Fruit fly (Drosophila melanogaster) whole organism, embryonic: ENCODE data around the gene CG18649.

Experiments used
- Atf6 ChIP-seq: fragments of 200-800 bp; sonication (Bioruptor generic); IDR thresholded peaks from 2 replicates; pipeline ENCODE4 v1.3.6; 2022; ENCODE audit warnings: missing biosample characterization, missing genetic modification characterization
- B-H2 ChIP-seq: fragments of 200-800 bp; sonication (Bioruptor generic); optimal IDR thresholded peaks from 2 replicates; lab custom pipeline; 2018; ENCODE audit warnings: missing biosample characterization, mild to moderate bottlenecking, missing genetic modification characterization
- Bteb2 ChIP-seq: fragments of 200-800 bp; sonication (Bioruptor generic); optimal IDR thresholded peaks from 2 replicates; lab custom pipeline; 2016; ENCODE audit warnings: missing biosample characterization, missing genetic modification characterization
- CG11560 ChIP-seq: fragments of 200-800 bp; sonication (Bioruptor generic); IDR thresholded peaks from 3 replicates; pipeline ENCODE4 v1.3.6; 2022; ENCODE audit warnings: missing biosample characterization, missing genetic modification characterization
- CG13424 ChIP-seq: fragments of 200-800 bp; sonication (Bioruptor generic); optimal IDR thresholded peaks from 2 replicates; lab custom pipeline; 2019; ENCODE audit warnings: missing biosample characterization, mild to moderate bottlenecking, missing genetic modification characterization, moderate library complexity
- CG14667 ChIP-seq: fragments of 200-800 bp; sonication (Bioruptor generic); IDR thresholded peaks from 2 replicates; pipeline ENCODE4 v1.3.6; 2022; ENCODE audit warnings: missing biosample characterization, missing genetic modification characterization
- CG18011 ChIP-seq: fragments of 200-800 bp; sonication (Bioruptor generic); optimal IDR thresholded peaks from 2 replicates; lab custom pipeline; 2017; ENCODE audit warnings: missing biosample characterization, missing genetic modification characterization, mild to moderate bottlenecking, moderate library complexity, missing genotype
- CG18262 ChIP-seq: fragments of 200-800 bp; optimal IDR thresholded peaks from 3 replicates; lab custom pipeline; 2019; ENCODE audit warnings: missing biosample characterization, mild to moderate bottlenecking, missing genetic modification characterization, moderate library complexity
- CG18599 ChIP-seq: fragments of 200-800 bp; sonication (Bioruptor generic); optimal IDR thresholded peaks from 3 replicates; lab custom pipeline; 2017; ENCODE audit warnings: missing biosample characterization, missing genetic modification characterization, mild to moderate bottlenecking, moderate library complexity, missing genetic modification reagents
- CG30403 ChIP-seq: fragments of 200-800 bp; sonication (Bioruptor generic); optimal IDR thresholded peaks from 3 replicates; lab custom pipeline; 2016; ENCODE audit warnings: missing biosample characterization, missing genetic modification characterization
- CG3065 ChIP-seq: fragments of 200-800 bp; sonication (Bioruptor generic); optimal IDR thresholded peaks from 2 replicates; lab custom pipeline; 2016; ENCODE audit warnings: missing biosample characterization, missing genetic modification characterization
- CG31224 ChIP-seq: fragments of 200-800 bp; sonication (Bioruptor generic); IDR thresholded peaks from 2 replicates; pipeline ENCODE4 v1.3.6; 2022; ENCODE audit warnings: missing biosample characterization, missing genetic modification characterization
- CG42726 ChIP-seq: fragments of 200-800 bp; sonication (Bioruptor generic); IDR thresholded peaks from 2 replicates; pipeline ENCODE4 v1.3.6; 2022; ENCODE audit warnings: missing biosample characterization, missing genetic modification characterization; ENCODE audit not compliant: partially characterized antibody
- CG4854 ChIP-seq: fragments of 200-800 bp; sonication (Bioruptor generic); optimal IDR thresholded peaks from 2 replicates; lab custom pipeline; 2016; ENCODE audit warnings: missing biosample characterization, missing genetic modification characterization, inconsistent platforms
- CG7271 ChIP-seq: fragments of 200-800 bp; sonication (Bioruptor generic); optimal IDR thresholded peaks from 2 replicates; lab custom pipeline; 2018; ENCODE audit warnings: missing biosample characterization, mild to moderate bottlenecking, missing genetic modification characterization, moderate library complexity
- CG7839 ChIP-seq: fragments of 200-800 bp; sonication (Bioruptor generic); optimal IDR thresholded peaks from 3 replicates; lab custom pipeline; 2018; ENCODE audit warnings: missing biosample characterization, mild to moderate bottlenecking, missing genetic modification characterization, moderate library complexity
- CG9727 ChIP-seq: fragments of 200-800 bp; sonication (Bioruptor generic); optimal IDR thresholded peaks from 3 replicates; lab custom pipeline; 2017; ENCODE audit warnings: missing biosample characterization, mild to moderate bottlenecking, missing genetic modification characterization
- CG9797 ChIP-seq: fragments of 200-800 bp; sonication (Bioruptor generic); optimal IDR thresholded peaks from 3 replicates; lab custom pipeline; 2018; ENCODE audit warnings: missing biosample characterization, mild to moderate bottlenecking, missing genetic modification characterization
- CHES-1-like ChIP-seq: fragments of 200-800 bp; sonication (Bioruptor generic); optimal IDR thresholded peaks from 2 replicates; lab custom pipeline; 2016; ENCODE audit warnings: missing biosample characterization, missing genetic modification characterization
- CoRest ChIP-seq: fragments of 200-800 bp; sonication (Bioruptor generic); optimal IDR thresholded peaks from 3 replicates; lab custom pipeline; 2018; ENCODE audit warnings: missing biosample characterization, mild to moderate bottlenecking, missing genetic modification characterization, moderate library complexity
- D19A ChIP-seq: fragments of 200-800 bp; optimal IDR thresholded peaks from 3 replicates; lab custom pipeline; 2019; ENCODE audit warnings: missing biosample characterization, mild to moderate bottlenecking, missing genetic modification characterization, moderate library complexity
- Dek ChIP-seq: fragments of 200-800 bp; sonication (Bioruptor generic); optimal IDR thresholded peaks from 3 replicates; lab custom pipeline; 2019; ENCODE audit warnings: missing biosample characterization, mild to moderate bottlenecking, missing genetic modification characterization, moderate library complexity
- Ets65A ChIP-seq: fragments of 200-800 bp; sonication (Bioruptor generic); peaks from one replicate; lab custom pipeline; 2016; ENCODE audit warnings: missing biosample characterization, missing genetic modification characterization
- Fer1 ChIP-seq: fragments of 200-800 bp; sonication (Bioruptor generic); optimal IDR thresholded peaks from 2 replicates; lab custom pipeline; 2017; ENCODE audit warnings: missing biosample characterization, mild to moderate bottlenecking, missing genetic modification characterization
- HLHmδ ChIP-seq: fragments of 200-800 bp; sonication (Bioruptor generic); optimal IDR thresholded peaks from 2 replicates; lab custom pipeline; 2018; ENCODE audit warnings: missing biosample characterization, mild to moderate bottlenecking, missing genetic modification characterization, moderate library complexity
- Mes4 ChIP-seq: fragments of 200-800 bp; sonication (Bioruptor generic); optimal IDR thresholded peaks from 2 replicates; lab custom pipeline; 2016; ENCODE audit warnings: missing biosample characterization, missing genetic modification characterization
- Pdp1 ChIP-seq, 2 experiments: fragments of 200-800 bp; sonication (Bioruptor generic); optimal IDR thresholded peaks; 3 replicates each; lab custom pipeline; 2016; ENCODE audit warnings: missing biosample characterization in 2 of 2, missing genetic modification characterization in 2 of 2, mild to moderate bottlenecking in 1 of 2, moderate library complexity in 1 of 2
- Ptx1 ChIP-seq: fragments of 200-800 bp; sonication (Bioruptor generic); IDR thresholded peaks from 2 replicates; pipeline ENCODE4 v1.3.6; 2022; ENCODE audit warnings: missing biosample characterization, missing genetic modification characterization
- ash1 ChIP-seq: fragments of 200-800 bp; sonication (Bioruptor generic); optimal IDR thresholded peaks from 2 replicates; lab custom pipeline; 2018; ENCODE audit warnings: missing biosample characterization, mild to moderate bottlenecking, missing genetic modification characterization
- chn ChIP-seq: fragments of 200-800 bp; sonication (Bioruptor generic); optimal IDR thresholded peaks from 2 replicates; lab custom pipeline; 2016; ENCODE audit warnings: missing biosample characterization, missing genetic modification characterization
- cwo ChIP-seq: fragments of 200-800 bp; sonication (Bioruptor generic); optimal IDR thresholded peaks from 3 replicates; lab custom pipeline; 2017; ENCODE audit warnings: missing biosample characterization, missing genetic modification characterization, mild to moderate bottlenecking, moderate library complexity, missing genetic modification reagents
- da ChIP-seq: fragments of 200-800 bp; sonication (Bioruptor generic); optimal IDR thresholded peaks from 2 replicates; lab custom pipeline; 2016; ENCODE audit warnings: missing biosample characterization, missing genetic modification characterization
- en ChIP-seq: fragments of 200-800 bp; sonication (Bioruptor generic); optimal IDR thresholded peaks from 2 replicates; lab custom pipeline; 2016; ENCODE audit warnings: missing biosample characterization, missing genetic modification characterization
- gem ChIP-seq: fragments of 200-800 bp; sonication (Bioruptor generic); optimal IDR thresholded peaks from 2 replicates; lab custom pipeline; 2019; ENCODE audit warnings: missing biosample characterization, mild to moderate bottlenecking, missing genetic modification characterization, moderate library complexity
- hb ChIP-seq: fragments of 200-800 bp; sonication (Bioruptor generic); IDR thresholded peaks from 3 replicates; pipeline ENCODE4 v1.3.6; 2022; ENCODE audit warnings: missing biosample characterization, missing genetic modification characterization; ENCODE audit not compliant: partially characterized antibody
- hbn ChIP-seq: fragments of 200-800 bp; sonication (Bioruptor generic); IDR thresholded peaks from 2 replicates; pipeline ENCODE4 v1.3.6; 2022; ENCODE audit warnings: missing biosample characterization, missing genetic modification characterization; ENCODE audit not compliant: partially characterized antibody
- ind ChIP-seq: fragments of 200-800 bp; sonication (Bioruptor generic); optimal IDR thresholded peaks from 3 replicates; lab custom pipeline; 2016; ENCODE audit warnings: missing biosample characterization, missing genetic modification characterization
- kah ChIP-seq: fragments of 200-800 bp; sonication (Bioruptor generic); optimal IDR thresholded peaks from 2 replicates; lab custom pipeline; 2018; ENCODE audit warnings: missing biosample characterization, mild to moderate bottlenecking, missing genetic modification characterization
- klu ChIP-seq: fragments of 200-800 bp; sonication (Bioruptor generic); IDR thresholded peaks from 2 replicates; pipeline ENCODE4 v1.3.6; 2022; ENCODE audit warnings: missing biosample characterization, missing genetic modification characterization
- lab ChIP-seq: fragments of 200-800 bp; sonication (Bioruptor generic); optimal IDR thresholded peaks from 3 replicates; lab custom pipeline; 2017; ENCODE audit warnings: missing biosample characterization, missing genetic modification characterization, mild to moderate bottlenecking, moderate library complexity, missing genetic modification reagents
- lilli ChIP-seq: fragments of 200-800 bp; sonication (Bioruptor generic); optimal IDR thresholded peaks from 3 replicates; lab custom pipeline; 2016; ENCODE audit warnings: missing biosample characterization, missing genetic modification characterization
- nmo ChIP-seq: fragments of 200-800 bp; sonication (Bioruptor generic); optimal IDR thresholded peaks from 2 replicates; lab custom pipeline; 2018; ENCODE audit warnings: missing biosample characterization, mild to moderate bottlenecking, missing genetic modification characterization, moderate library complexity
- otp ChIP-seq: fragments of 200-800 bp; sonication (Bioruptor generic); IDR thresholded peaks from 3 replicates; pipeline ENCODE4, ENCODE4 v1.3.6; 2022; ENCODE audit warnings: missing biosample characterization, missing genetic modification characterization
- pfk ChIP-seq: fragments of 200-800 bp; sonication (Bioruptor generic); optimal IDR thresholded peaks from 2 replicates; lab custom pipeline; 2018; ENCODE audit warnings: missing biosample characterization, mild to moderate bottlenecking, missing genetic modification characterization, moderate library complexity
- pho ChIP-seq: fragments of 200-800 bp; sonication (Bioruptor generic); optimal IDR thresholded peaks from 2 replicates; lab custom pipeline; 2016; ENCODE audit warnings: missing biosample characterization, missing genetic modification characterization
- stwl ChIP-seq: fragments of 200-800 bp; sonication (Bioruptor generic); optimal IDR thresholded peaks from 3 replicates; lab custom pipeline; 2018; ENCODE audit warnings: missing biosample characterization, mild to moderate bottlenecking, missing genetic modification characterization, moderate library complexity
- tna ChIP-seq: fragments of 200-800 bp; sonication (Bioruptor generic); IDR thresholded peaks from 2 replicates; pipeline ENCODE4 v1.3.6; 2022; ENCODE audit warnings: missing biosample characterization, missing genetic modification characterization; ENCODE audit not compliant: partially characterized antibody
- vnd ChIP-seq: fragments of 200-800 bp; sonication (Bioruptor generic); IDR thresholded peaks from 3 replicates; pipeline ENCODE4 v1.3.6; 2022; ENCODE audit warnings: missing biosample characterization, missing genetic modification characterization; ENCODE audit not compliant: partially characterized antibody
- wdn ChIP-seq: fragments of 200-800 bp; sonication (Bioruptor generic); IDR thresholded peaks from 2 replicates; pipeline ENCODE4 v1.3.6; 2022; ENCODE audit warnings: missing biosample characterization, missing genetic modification characterization
- wek ChIP-seq: fragments of 200-800 bp; sonication (Bioruptor generic); optimal IDR thresholded peaks from 3 replicates; lab custom pipeline; 2018; ENCODE audit warnings: missing biosample characterization, mild to moderate bottlenecking, missing genetic modification characterization, moderate library complexity
- zf30C ChIP-seq: fragments of 200-800 bp; sonication (Bioruptor generic); optimal IDR thresholded peaks from 3 replicates; lab custom pipeline; 2018; ENCODE audit warnings: missing biosample characterization, mild to moderate bottlenecking, missing genetic modification characterization

The CG18649 gene

DNA sequence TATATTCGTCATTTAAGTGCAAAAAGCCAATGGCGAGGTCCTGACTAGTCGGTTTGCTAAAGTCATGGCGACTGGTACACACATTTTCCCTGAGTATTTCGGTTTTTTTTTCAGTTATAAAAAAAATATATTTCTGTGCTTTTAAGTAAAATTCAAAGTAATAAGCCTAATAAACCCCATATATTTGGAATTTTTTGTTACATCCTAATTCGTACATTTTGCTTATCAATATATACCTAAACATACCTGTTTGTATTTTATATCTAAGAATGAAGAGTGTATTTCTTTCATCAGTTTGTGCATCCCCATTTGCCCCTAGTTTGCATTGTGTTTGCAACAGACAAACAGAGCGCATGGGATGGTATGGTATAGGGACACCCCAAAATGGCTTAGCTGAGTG lies 18.4 kb downstream of the CG18649 start (continued):
- no peak for TF ChIP-seq chn
- TF ChIP-seq lilli (GFP tag; lab: Kevin White, UChicago) = no peak
- TF ChIP-seq stwl (tag; lab: Kevin White, UChicago) = no peak
- TF ChIP-seq CG11560 = no peak
- TF ChIP-seq otp (GFP tag; lab: Robert Waterston, UW) = no peak
- no peak for TF ChIP-seq CHES-1-like (GFP tag; lab: Kevin White, UChicago)
- TF ChIP-seq Atf6 (GFP tag; lab: Robert Waterston, UW) = no peak
- no peak for TF ChIP-seq Pdp1 (GFP tag; optimal IDR thresholded peaks at IDR 0.05; lab: Kevin White, UChicago)
- no peak for TF ChIP-seq CG4854 (GFP tag; lab: Kevin White, UChicago)
- peak; percentile 7 for TF ChIP-seq CG9727 (GFP tag; lab: Kevin White, UChicago)
- TF ChIP-seq CoRest (tag; lab: Kevin White, UChicago) = no peak
- no peak for TF ChIP-seq tna
- no peak for TF ChIP-seq CG14667 (GFP tag; lab: Robert Waterston, UW)
- peak; percentile 47 for TF ChIP-seq Ets65A (GFP tag; lab: Kevin White, UChicago)
- no peak for TF ChIP-seq CG13424
- no peak for TF ChIP-seq pfk (GFP tag; lab: Kevin White, UChicago)
- TF ChIP-seq CG31224 = no peak
- TF ChIP-seq lab (GFP tag; lab: Kevin White, UChicago) = peak; percentile 5
- peak; percentile 22 for TF ChIP-seq cwo (GFP tag; lab: Kevin White, UChicago)
- no peak for TF ChIP-seq klu (GFP tag; lab: Robert Waterston, UW)
- no peak for TF ChIP-seq wek
- no peak for TF ChIP-seq CG18262 (tag; lab: Kevin White, UChicago)
- no peak for TF ChIP-seq wdn (GFP tag; lab: Robert Waterston, UW)
- TF ChIP-seq Mes4 (GFP tag; lab: Kevin White, UChicago) = no peak
- no peak for TF ChIP-seq en
- TF ChIP-seq nmo (GFP tag; lab: Kevin White, UChicago) = no peak
- no peak for TF ChIP-seq zf30C (GFP tag; lab: Kevin White, UChicago)
- TF ChIP-seq CG42726 (GFP tag; lab: Robert Waterston, UW) = no peak
- no peak for TF ChIP-seq B-H2
- no peak for TF ChIP-seq hbn (GFP tag; lab: Robert Waterston, UW)
- no peak for TF ChIP-seq CG9797 (GFP tag; lab: Kevin White, UChicago)
- peak; percentile 31 for TF ChIP-seq gem (tag; lab: Kevin White, UChicago)
- no peak for TF ChIP-seq Dek (tag; lab: Kevin White, UChicago)
- peak; percentile 89 for TF ChIP-seq D19A (tag; lab: Kevin White, UChicago)
- peak; percentile 7 for TF ChIP-seq pho (GFP tag; lab: Kevin White, UChicago)
- TF ChIP-seq CG18599 (GFP tag; lab: Kevin White, UChicago) = peak; percentile 25
- no peak for TF ChIP-seq da (GFP tag; lab: Kevin White, UChicago)
- peak; percentile 9 for TF ChIP-seq ind (GFP tag; lab: Kevin White, UChicago)
- TF ChIP-seq CG30403 = peak; percentile 16
- TF ChIP-seq CG3065 (GFP tag; lab: Kevin White, UChicago) = no peak
- no peak for TF ChIP-seq vnd
- TF ChIP-seq Bteb2 (GFP tag; lab: Kevin White, UChicago) = no peak
- no peak for TF ChIP-seq CG7271 (tag; lab: Kevin White, UChicago)
- TF ChIP-seq kah (GFP tag; lab: Kevin White, UChicago) = no peak
- peak; percentile 3 for TF ChIP-seq Fer1 (GFP tag; lab: Kevin White, UChicago)
- no peak for TF ChIP-seq CG18011
- TF ChIP-seq HLHmδ (GFP tag; lab: Kevin White, UChicago) = no peak
- TF ChIP-seq ash1 (GFP tag; lab: Kevin White, UChicago) = no peak
- TF ChIP-seq CG7839 (tag; lab: Kevin White, UChicago) = no peak
- no peak for TF ChIP-seq hb (GFP tag; lab: Robert Waterston, UW)
- TF ChIP-seq Ptx1 (GFP tag; lab: Robert Waterston, UW) = no peak
